Fruit fly (Drosophila melanogaster) whole organism, embryonic: ENCODE measurements around the gene Mec2.
A peak's percentile ranks its signal among the peaks of the same experiment; 100 is the strongest.

Experiments
- Atf6 ChIP-seq: fragments of 200-800 bp; sonication (Bioruptor generic); IDR thresholded peaks from 2 replicates; pipeline ENCODE4 v1.3.6; 2022; ENCODE audit warnings: missing biosample characterization, missing genetic modification characterization
- CG10267 ChIP-seq: fragments of 200-800 bp; sonication (Bioruptor generic); optimal IDR thresholded peaks from 2 replicates; lab custom pipeline; 2018; ENCODE audit warnings: missing biosample characterization, mild to moderate bottlenecking, missing genetic modification characterization, moderate library complexity
- CG10979 ChIP-seq: fragments of 200-800 bp; sonication (Bioruptor generic); optimal IDR thresholded peaks from 2 replicates; lab custom pipeline; 2018; ENCODE audit warnings: missing biosample characterization, mild to moderate bottlenecking, missing genetic modification characterization, moderate library complexity
- CG11247 ChIP-seq: fragments of 200-800 bp; sonication (Bioruptor generic); IDR thresholded peaks from 2 replicates; pipeline ENCODE4 v1.3.6; 2022; ENCODE audit warnings: missing biosample characterization, missing genetic modification characterization
- CG13296 ChIP-seq: fragments of 200-800 bp; sonication (Bioruptor generic); optimal IDR thresholded peaks from 3 replicates; lab custom pipeline; 2018; ENCODE audit warnings: missing biosample characterization, mild to moderate bottlenecking, missing genetic modification characterization
- CG14050 ChIP-seq: fragments of 200-800 bp; sonication (Bioruptor generic); IDR thresholded peaks from 3 replicates; pipeline ENCODE4 v1.3.6; 2022; ENCODE audit warnings: missing biosample characterization, missing genetic modification characterization
- CG1603 ChIP-seq: fragments of 200-800 bp; sonication (Bioruptor generic); optimal IDR thresholded peaks from 2 replicates; lab custom pipeline; 2019; ENCODE audit warnings: missing biosample characterization, mild to moderate bottlenecking, missing genetic modification characterization, moderate library complexity
- CG16779 ChIP-seq: fragments of 200-800 bp; sonication (Bioruptor generic); IDR thresholded peaks from 2 replicates; pipeline ENCODE4 v1.3.6; 2022; ENCODE audit warnings: missing biosample characterization, missing genetic modification characterization
- CG16813 ChIP-seq: fragments of 200-800 bp; sonication (Bioruptor generic); IDR thresholded peaks from 3 replicates; pipeline ENCODE4 v1.3.6; 2022; ENCODE audit warnings: missing biosample characterization, missing genetic modification characterization; ENCODE audit not compliant: partially characterized antibody
- CG17361 ChIP-seq: fragments of 200-800 bp; sonication (Bioruptor generic); IDR thresholded peaks from 3 replicates; pipeline ENCODE4 v1.3.6; 2022; ENCODE audit warnings: missing biosample characterization, missing genetic modification characterization
- CG17829 ChIP-seq: fragments of 200-800 bp; optimal IDR thresholded peaks from 2 replicates; lab custom pipeline; 2019; ENCODE audit warnings: missing biosample characterization, mild to moderate bottlenecking, missing genetic modification characterization, moderate library complexity
- CG18262 ChIP-seq: fragments of 200-800 bp; optimal IDR thresholded peaks from 3 replicates; lab custom pipeline; 2019; ENCODE audit warnings: missing biosample characterization, mild to moderate bottlenecking, missing genetic modification characterization, moderate library complexity
- CG18476 ChIP-seq: fragments of 200-800 bp; sonication (Bioruptor generic); optimal IDR thresholded peaks from 2 replicates; lab custom pipeline; 2016; ENCODE audit warnings: missing biosample characterization, mild to moderate bottlenecking, missing genetic modification characterization
- CG18764 ChIP-seq: fragments of 200-800 bp; sonication (Bioruptor generic); optimal IDR thresholded peaks from 3 replicates; lab custom pipeline; 2016; ENCODE audit warnings: missing biosample characterization, missing genetic modification characterization
- CG30403 ChIP-seq: fragments of 200-800 bp; sonication (Bioruptor generic); optimal IDR thresholded peaks from 3 replicates; lab custom pipeline; 2016; ENCODE audit warnings: missing biosample characterization, missing genetic modification characterization
- CG3726 ChIP-seq: fragments of 200-800 bp; sonication (Bioruptor generic); IDR thresholded peaks from 3 replicates; pipeline ENCODE4, ENCODE4 v1.3.6; 2022; ENCODE audit warnings: missing biosample characterization, missing genetic modification characterization
- CG4328 ChIP-seq: fragments of 200-800 bp; sonication (Bioruptor generic); optimal IDR thresholded peaks from 3 replicates; lab custom pipeline; 2017; ENCODE audit warnings: missing biosample characterization, missing genetic modification reagents, missing genetic modification characterization
- CG4730 ChIP-seq: fragments of 200-800 bp; sonication (Bioruptor generic); IDR thresholded peaks from 2 replicates; pipeline ENCODE4 v1.3.6; 2022; ENCODE audit warnings: missing biosample characterization, missing genetic modification characterization
- CG4854 ChIP-seq: fragments of 200-800 bp; sonication (Bioruptor generic); optimal IDR thresholded peaks from 2 replicates; lab custom pipeline; 2016; ENCODE audit warnings: missing biosample characterization, missing genetic modification characterization, inconsistent platforms
- CG5245 ChIP-seq: fragments of 200-800 bp; sonication (Bioruptor generic); optimal IDR thresholded peaks from 3 replicates; lab custom pipeline; 2016; ENCODE audit warnings: missing biosample characterization, missing genetic modification characterization
- CG7556 ChIP-seq: fragments of 200-800 bp; sonication (Bioruptor generic); optimal IDR thresholded peaks from 2 replicates; lab custom pipeline; 2017; ENCODE audit warnings: missing biosample characterization, mild to moderate bottlenecking, missing genetic modification characterization
- CG8089 ChIP-seq: fragments of 200-800 bp; sonication (Bioruptor generic); optimal IDR thresholded peaks from 3 replicates; lab custom pipeline; 2016; ENCODE audit warnings: missing biosample characterization, missing genetic modification characterization
- CG8478 ChIP-seq: fragments of >200 bp; optimal IDR thresholded peaks from 2 replicates; lab custom pipeline; 2018
- Drgx ChIP-seq: fragments of 200-800 bp; sonication (Bioruptor generic); IDR thresholded peaks from 2 replicates; pipeline ENCODE4 v1.3.6; 2022; ENCODE audit warnings: missing biosample characterization, missing genetic modification characterization
- Fer2 ChIP-seq: fragments of 200-800 bp; sonication (Bioruptor generic); optimal IDR thresholded peaks from 2 replicates; lab custom pipeline; 2018; ENCODE audit warnings: missing biosample characterization, mild to moderate bottlenecking, missing genetic modification characterization, moderate library complexity
- Hand ChIP-seq: fragments of 200-800 bp; sonication (Bioruptor generic); optimal IDR thresholded peaks from 2 replicates; lab custom pipeline; 2017; ENCODE audit warnings: mild to moderate bottlenecking, missing biosample characterization, missing genetic modification reagents, missing genetic modification characterization
- Sox100B ChIP-seq: fragments of 200-800 bp; sonication (Bioruptor generic); optimal IDR thresholded peaks from 3 replicates; lab custom pipeline; 2018; ENCODE audit warnings: missing biosample characterization, mild to moderate bottlenecking, missing genetic modification characterization
- abd-A ChIP-seq: fragments of 200-800 bp; sonication (Bioruptor generic); optimal IDR thresholded peaks from 3 replicates; lab custom pipeline; 2019; ENCODE audit warnings: missing biosample characterization, mild to moderate bottlenecking, missing genetic modification characterization, moderate library complexity
- br ChIP-seq: fragments of >200 bp; optimal IDR thresholded peaks from 2 replicates; lab custom pipeline; 2017
- chn ChIP-seq: fragments of 200-800 bp; sonication (Bioruptor generic); optimal IDR thresholded peaks from 2 replicates; lab custom pipeline; 2016; ENCODE audit warnings: missing biosample characterization, missing genetic modification characterization
- dmrt11E ChIP-seq: fragments of 200-800 bp; sonication (Bioruptor generic); optimal IDR thresholded peaks from 3 replicates; lab custom pipeline; 2018; ENCODE audit warnings: missing biosample characterization, mild to moderate bottlenecking, missing genetic modification characterization, moderate library complexity
- gcm ChIP-seq: fragments of 200-800 bp; sonication (Bioruptor generic); optimal IDR thresholded peaks from 2 replicates; lab custom pipeline; 2019; ENCODE audit warnings: missing biosample characterization, mild to moderate bottlenecking, missing genetic modification characterization, moderate library complexity
- insv ChIP-seq, 2 experiments: fragments of 200-800 bp; sonication (Bioruptor generic); optimal IDR thresholded peaks; 3 replicates each; lab custom pipeline; 2016 to 2018; ENCODE audit warnings: missing biosample characterization in 2 of 2, missing genetic modification characterization in 2 of 2
- ken ChIP-seq: fragments of 200-800 bp; sonication (Bioruptor generic); IDR thresholded peaks from 3 replicates; pipeline ENCODE4 v1.3.6; 2022; ENCODE audit warnings: missing biosample characterization, missing genetic modification characterization
- lola ChIP-seq, 3 experiments: fragments of >200 bp in 2 of 3; fragments of 200-800 bp in 1 of 3; sonication (Bioruptor generic) in 1 of 3; optimal IDR thresholded peaks; 2 replicates each; lab custom pipeline; 2017 to 2019; ENCODE audit warnings: missing biosample characterization in 3 of 3, missing genetic modification characterization in 3 of 3, mild to moderate bottlenecking in 1 of 3, moderate library complexity in 1 of 3
- maf-S ChIP-seq: fragments of 200-800 bp; sonication (Bioruptor generic); optimal IDR thresholded peaks from 2 replicates; lab custom pipeline; 2016; ENCODE audit warnings: missing biosample characterization, missing genetic modification characterization
- nau ChIP-seq: fragments of 200-800 bp; sonication (Bioruptor generic); optimal IDR thresholded peaks from 3 replicates; lab custom pipeline; 2017; ENCODE audit warnings: missing biosample characterization, mild to moderate bottlenecking, missing genetic modification characterization, missing genetic modification reagents
- onecut ChIP-seq: fragments of 200-800 bp; sonication (Bioruptor generic); IDR thresholded peaks from 2 replicates; pipeline ENCODE4 v1.3.6; 2022; ENCODE audit warnings: missing biosample characterization, missing genetic modification characterization
- otp ChIP-seq: fragments of 200-800 bp; sonication (Bioruptor generic); IDR thresholded peaks from 3 replicates; pipeline ENCODE4, ENCODE4 v1.3.6; 2022; ENCODE audit warnings: missing biosample characterization, missing genetic modification characterization
- p53 ChIP-seq: fragments of 200-800 bp; sonication (Bioruptor generic); optimal IDR thresholded peaks from 2 replicates; lab custom pipeline; 2016; ENCODE audit warnings: missing biosample characterization, missing genetic modification characterization
- peb ChIP-seq: fragments of 200-800 bp; sonication (Bioruptor generic); IDR thresholded peaks from 2 replicates; pipeline ENCODE4 v1.3.6; 2022; ENCODE audit warnings: missing biosample characterization, missing genetic modification characterization
- pfk ChIP-seq: fragments of 200-800 bp; sonication (Bioruptor generic); optimal IDR thresholded peaks from 2 replicates; lab custom pipeline; 2018; ENCODE audit warnings: missing biosample characterization, mild to moderate bottlenecking, missing genetic modification characterization, moderate library complexity
- pho ChIP-seq: fragments of 200-800 bp; sonication (Bioruptor generic); optimal IDR thresholded peaks from 2 replicates; lab custom pipeline; 2016; ENCODE audit warnings: missing biosample characterization, missing genetic modification characterization
- pnt ChIP-seq: fragments of 200-800 bp; sonication (Bioruptor generic); optimal IDR thresholded peaks from 3 replicates; lab custom pipeline; 2016; ENCODE audit warnings: missing biosample characterization, missing genetic modification characterization
- ro ChIP-seq: fragments of 200-800 bp; sonication (Bioruptor generic); IDR thresholded peaks from 2 replicates; pipeline ENCODE4 v1.3.6; 2022; ENCODE audit warnings: missing biosample characterization, missing genetic modification characterization
- tll ChIP-seq, 2 experiments: fragments of 200-800 bp in 1 of 2; fragments of >200 bp in 1 of 2; sonication (Bioruptor generic) in 1 of 2; optimal IDR thresholded peaks; 2 replicates each; lab custom pipeline; 2017 to 2019; ENCODE audit warnings: missing biosample characterization in 2 of 2, missing genetic modification characterization in 2 of 2, mild to moderate bottlenecking in 1 of 2, moderate library complexity in 1 of 2
- tx ChIP-seq: fragments of 200-800 bp; sonication (Bioruptor generic); optimal IDR thresholded peaks from 2 replicates; lab custom pipeline; 2016; ENCODE audit warnings: missing biosample characterization, missing genetic modification characterization
- wdn ChIP-seq: fragments of 200-800 bp; sonication (Bioruptor generic); IDR thresholded peaks from 2 replicates; pipeline ENCODE4 v1.3.6; 2022; ENCODE audit warnings: missing biosample characterization, missing genetic modification characterization
- wek ChIP-seq: fragments of 200-800 bp; sonication (Bioruptor generic); optimal IDR thresholded peaks from 3 replicates; lab custom pipeline; 2018; ENCODE audit warnings: missing biosample characterization, mild to moderate bottlenecking, missing genetic modification characterization, moderate library complexity
- zfh2 ChIP-seq: fragments of 200-800 bp; sonication (Bioruptor generic); optimal IDR thresholded peaks from 2 replicates; lab custom pipeline; 2016; ENCODE audit warnings: missing biosample characterization, missing genetic modification characterization

The Mec2 gene

DNA sequence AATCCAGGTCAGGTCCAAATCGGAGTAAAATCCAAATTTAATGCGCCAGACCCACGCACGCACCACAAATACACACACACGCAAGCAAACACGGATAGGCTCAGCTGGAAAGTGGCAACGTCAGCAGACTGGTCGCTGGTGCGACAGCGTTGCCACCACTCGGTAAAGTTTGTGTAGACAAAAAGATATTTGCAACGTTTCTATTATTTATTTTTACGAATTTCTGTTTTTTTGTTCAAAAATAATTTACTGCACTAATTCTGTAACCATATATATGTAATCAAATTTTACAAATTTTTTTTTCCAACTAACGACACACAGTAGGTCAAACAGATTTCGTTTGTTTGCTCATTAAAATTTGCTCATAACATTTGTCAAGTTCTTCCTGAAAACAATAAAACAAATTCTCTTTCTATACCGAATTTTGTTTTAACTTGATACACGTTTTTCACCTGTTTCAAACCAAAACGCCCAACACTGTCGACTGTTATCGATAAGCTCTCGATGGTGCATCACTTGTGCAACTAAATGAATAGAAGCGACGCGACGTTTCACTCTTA is 8.1 kb upstream of the Mec2 start, which contains the start of the genes CG7556 and CG7453 (continued):
- no peak; the same call in 2 of the 3 replicates for TF ChIP-seq CG14050
- TF ChIP-seq gcm (GFP tag; lab: Kevin White, UChicago), result peak; percentile 48
- peak; percentile 29 for TF ChIP-seq CG8089
- TF ChIP-seq Drgx (GFP tag; lab: Robert Waterston, UW), result peak; percentile 32; the same call in 1 of the 2 replicates
- TF ChIP-seq pfk (GFP tag; lab: Kevin White, UChicago), result no peak
- TF ChIP-seq CG17361 (GFP tag; lab: Robert Waterston, UW), result peak; percentile 84; the same call in 2 of the 3 replicates
- TF ChIP-seq abd-A (tag; lab: Kevin White, UChicago), result no peak
- TF ChIP-seq chn (GFP tag; lab: Kevin White, UChicago), result peak; percentile 72
- peak; percentile 83 for TF ChIP-seq zfh2
- peak; percentile 92 for TF ChIP-seq CG30403 (GFP tag; lab: Kevin White, UChicago)
- peak; percentile 64 for TF ChIP-seq CG5245 (GFP tag; lab: Kevin White, UChicago)
- TF ChIP-seq CG11247 (GFP tag; lab: Robert Waterston, UW), result peak; percentile 49; the same call in 1 of the 2 replicates

DNA sequence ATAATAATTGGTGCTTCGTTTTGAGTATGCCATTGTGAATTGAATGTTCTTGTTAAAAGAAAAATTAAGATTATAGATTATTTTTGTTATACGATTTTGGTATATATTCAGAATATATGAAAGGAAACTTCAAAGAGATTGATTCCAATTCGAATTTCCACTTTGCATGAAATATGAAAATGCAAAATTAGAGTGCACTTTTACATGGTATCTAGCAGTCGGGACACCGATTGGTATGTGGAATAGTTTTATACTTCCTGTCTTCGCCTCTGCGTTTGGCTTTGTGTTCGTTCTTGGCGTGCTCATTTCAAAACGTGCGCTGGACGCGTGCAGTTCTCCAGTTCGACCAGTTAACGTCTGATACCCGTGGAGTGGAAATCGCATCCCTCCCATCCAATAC is 4.7 kb upstream of the Mec2 start, which contains the start of gene CG33253:
Gene CG33253, plus strand, starts transcription at position 301 of the 400 bp plus-strand sequence.
- TF ChIP-seq CG16813, result no peak
- TF ChIP-seq CG7556 (GFP tag; lab: Kevin White, UChicago), result peak; percentile 17
- TF ChIP-seq insv (GFP tag; optimal IDR thresholded peaks at IDR 0.05; lab: Kevin White, UChicago), result no peak
- TF ChIP-seq CG4730, result no peak
- TF ChIP-seq pnt (GFP tag; lab: Kevin White, UChicago), result no peak
- no peak for TF ChIP-seq tx
- TF ChIP-seq nau, result no peak
- TF ChIP-seq CG10267 (tag; lab: Kevin White, UChicago), result peak; percentile 1
- no peak for TF ChIP-seq br (lab: Kevin White, UChicago)
- no peak for TF ChIP-seq wdn (GFP tag; lab: Robert Waterston, UW)
- peak; percentile 11 for TF ChIP-seq CG10979 (tag; lab: Kevin White, UChicago)
- TF ChIP-seq Atf6 (GFP tag; lab: Robert Waterston, UW), result no peak
- TF ChIP-seq CG8478, result no peak
- no peak for TF ChIP-seq otp (GFP tag; lab: Robert Waterston, UW)
- TF ChIP-seq onecut (GFP tag; lab: Robert Waterston, UW), result no peak
- TF ChIP-seq CG17829 (tag; lab: Kevin White, UChicago), result peak; percentile 2
- no peak for TF ChIP-seq ken (GFP tag; lab: Robert Waterston, UW)
- no peak for TF ChIP-seq CG16779 (GFP tag; lab: Robert Waterston, UW)
- no peak for TF ChIP-seq CG4854
- no peak for TF ChIP-seq Fer2 (tag; lab: Kevin White, UChicago)
- no peak for TF ChIP-seq maf-S (GFP tag; lab: Kevin White, UChicago)
- TF ChIP-seq CG4328 (GFP tag; lab: Kevin White, UChicago), result no peak
- no peak for TF ChIP-seq tll (GFP tag; optimal IDR thresholded peaks at IDR 0.05; lab: Kevin White, UChicago)
- no peak for TF ChIP-seq CG18476
- no peak for TF ChIP-seq CG18764 (GFP tag; lab: Kevin White, UChicago)
- TF ChIP-seq CG3726 (GFP tag; lab: Robert Waterston, UW), result no peak
- TF ChIP-seq ro, result no peak
- no peak for TF ChIP-seq wek (GFP tag; lab: Kevin White, UChicago)
- TF ChIP-seq p53 (GFP tag; lab: Kevin White, UChicago), result no peak
- peak; percentile 44 for TF ChIP-seq CG18262 (tag; lab: Kevin White, UChicago)
- TF ChIP-seq lola (GFP tag; optimal IDR thresholded peaks at IDR 0.05; lab: Kevin White, UChicago), result peak in 1 of 3 experiments; percentile 17
- TF ChIP-seq pho, result no peak
- TF ChIP-seq Sox100B (GFP tag; lab: Kevin White, UChicago), result no peak
- TF ChIP-seq CG13296, result no peak
- no peak for TF ChIP-seq Hand (GFP tag; lab: Kevin White, UChicago)
- TF ChIP-seq dmrt11E (tag; lab: Kevin White, UChicago), result no peak
- TF ChIP-seq peb (GFP tag; lab: Robert Waterston, UW), result no peak
- TF ChIP-seq CG1603, result no peak
